Worm (Caenorhabditis elegans) whole organism, L3 larva: ENCODE results near the gene C37E2.10.

Experiments used
- R02D3.7 ChIP-seq: fragments of 150-350 bp; optimal IDR thresholded peaks from 2 replicates; lab custom pipeline; 2014; ENCODE audit warnings: missing biosample characterization, missing genetic modification characterization
- aly-2 ChIP-seq: fragments of 150-350 bp; optimal IDR thresholded peaks from 2 replicates; lab custom pipeline; 2014; ENCODE audit warnings: missing biosample characterization, missing genetic modification characterization
- ama-1 ChIP-seq: fragments of 150-350 bp; optimal IDR thresholded peaks from 2 replicates; lab custom pipeline; 2018
- ceh-16 ChIP-seq: sonication (generic microtip); optimal IDR thresholded peaks from 2 replicates; lab custom pipeline; 2017; ENCODE audit warnings: missing biosample characterization, missing genetic modification characterization
- ceh-28 ChIP-seq: fragments of 150-350 bp; optimal IDR thresholded peaks from 2 replicates; lab custom pipeline; 2014; ENCODE audit warnings: missing biosample characterization, missing genetic modification reagents, missing genetic modification characterization
- ceh-82 ChIP-seq: fragments of 150-350 bp; optimal IDR thresholded peaks from 2 replicates; lab custom pipeline; 2014; ENCODE audit warnings: missing biosample characterization, missing genetic modification characterization
- ceh-9 ChIP-seq: sonication (generic microtip); optimal IDR thresholded peaks from 2 replicates; lab custom pipeline; 2018; ENCODE audit warnings: missing biosample characterization, missing genetic modification characterization
- daf-12 ChIP-seq: fragments of 150-350 bp; optimal IDR thresholded peaks from 2 replicates; lab custom pipeline; 2014; ENCODE audit warnings: missing biosample characterization, missing genetic modification reagents, missing genetic modification characterization
- egl-27 ChIP-seq: sonication (generic microtip); optimal IDR thresholded peaks from 4 replicates; lab custom pipeline; 2017; ENCODE audit warnings: missing biosample characterization, missing genetic modification reagents, missing genetic modification characterization
- elt-1 ChIP-seq: fragments of 150-350 bp; optimal IDR thresholded peaks from 2 replicates; lab custom pipeline; 2014; ENCODE audit warnings: missing biosample characterization, missing genetic modification characterization
- elt-2 ChIP-seq: sonication (generic microtip); optimal IDR thresholded peaks from 2 replicates; lab custom pipeline; 2016; ENCODE audit warnings: missing genetic modification reagents, mild to moderate bottlenecking, missing genetic modification characterization, missing compliant biosample characterization
- fkh-10 ChIP-seq: sonication (generic microtip); optimal IDR thresholded peaks from 2 replicates; lab custom pipeline; 2017; ENCODE audit warnings: missing biosample characterization, missing genetic modification reagents, missing genetic modification characterization
- fkh-2 ChIP-seq: fragments of 150-350 bp; optimal IDR thresholded peaks from 2 replicates; lab custom pipeline; 2014; ENCODE audit warnings: missing biosample characterization, missing genetic modification reagents, missing genetic modification characterization
- fos-1 ChIP-seq: fragments of 150-350 bp; optimal IDR thresholded peaks from 2 replicates; lab custom pipeline; 2014; ENCODE audit warnings: missing biosample characterization, missing genetic modification characterization
- hmg-11 ChIP-seq: sonication (generic microtip); optimal IDR thresholded peaks from 2 replicates; lab custom pipeline; 2016; ENCODE audit warnings: missing genetic modification characterization, missing compliant biosample characterization
- jun-1 ChIP-seq: fragments of 150-350 bp; optimal IDR thresholded peaks from 2 replicates; lab custom pipeline; 2014; ENCODE audit warnings: missing biosample characterization, missing genetic modification reagents, missing genetic modification characterization
- lin-39 ChIP-seq: fragments of 150-350 bp; optimal IDR thresholded peaks from 2 replicates; lab custom pipeline; 2018; ENCODE audit warnings: missing biosample characterization, missing genetic modification reagents, missing genetic modification characterization
- nfya-1 ChIP-seq: sonication (generic microtip); optimal IDR thresholded peaks from 2 replicates; lab custom pipeline; 2017; ENCODE audit warnings: missing genetic modification characterization, mild to moderate bottlenecking, missing compliant biosample characterization, antibody characterized with exemption, moderate library complexity; ENCODE audit not compliant: insufficient read depth
- nhr-11 ChIP-seq: fragments of 150-350 bp; optimal IDR thresholded peaks from 2 replicates; lab custom pipeline; 2014; ENCODE audit warnings: missing biosample characterization, missing genetic modification characterization
- nhr-23 ChIP-seq: fragments of 150-350 bp; optimal IDR thresholded peaks from 2 replicates; lab custom pipeline; 2014; ENCODE audit warnings: missing biosample characterization, missing genetic modification reagents, missing genetic modification characterization
- nhr-28 ChIP-seq: fragments of 150-350 bp; optimal IDR thresholded peaks from 2 replicates; lab custom pipeline; 2014; ENCODE audit warnings: missing biosample characterization, missing genetic modification characterization
- nhr-43 ChIP-seq: sonication (generic microtip); optimal IDR thresholded peaks from 2 replicates; lab custom pipeline; 2016; ENCODE audit warnings: mild to moderate bottlenecking, missing genetic modification characterization, missing compliant biosample characterization; ENCODE audit not compliant: poor library complexity, severe bottlenecking
- nhr-67 ChIP-seq: fragments of 150-350 bp; optimal IDR thresholded peaks from 2 replicates; lab custom pipeline; 2014; ENCODE audit warnings: missing biosample characterization, missing genetic modification characterization
- nhr-76 ChIP-seq: fragments of 150-350 bp; sonication (generic microtip); optimal IDR thresholded peaks from 5 replicates; lab custom pipeline; 2014; ENCODE audit warnings: missing biosample characterization, missing genetic modification characterization
- nhr-77 ChIP-seq: fragments of 150-350 bp; optimal IDR thresholded peaks from 2 replicates; lab custom pipeline; 2014; ENCODE audit warnings: missing biosample characterization, missing genetic modification characterization
- pha-4 ChIP-seq: fragments of 150-350 bp; optimal IDR thresholded peaks from 2 replicates; lab custom pipeline; 2014; ENCODE audit warnings: missing biosample characterization, missing genetic modification reagents, missing genetic modification characterization
- pqm-1 ChIP-seq: fragments of 150-350 bp; optimal IDR thresholded peaks from 2 replicates; lab custom pipeline; 2017; ENCODE audit warnings: missing biosample characterization, missing genetic modification characterization, inconsistent platforms
- sea-2 ChIP-seq: fragments of 150-350 bp; sonication (generic microtip); optimal IDR thresholded peaks from 4 replicates; lab custom pipeline; 2014; ENCODE audit warnings: missing biosample characterization, missing genetic modification reagents, missing genetic modification characterization
- skn-1 ChIP-seq: fragments of 150-350 bp; optimal IDR thresholded peaks from 2 replicates; lab custom pipeline; 2014; ENCODE audit warnings: missing biosample characterization, missing genetic modification characterization
- unc-62 ChIP-seq: fragments of 150-350 bp; sonication (generic microtip); optimal IDR thresholded peaks from 4 replicates; lab custom pipeline; 2014; ENCODE audit warnings: missing biosample characterization, missing genetic modification reagents, missing genetic modification characterization
- zag-1 ChIP-seq: fragments of 150-350 bp; optimal IDR thresholded peaks from 2 replicates; lab custom pipeline; 2014; ENCODE audit warnings: missing biosample characterization, missing genetic modification characterization
- ztf-4 ChIP-seq: fragments of 150-350 bp; optimal IDR thresholded peaks from 2 replicates; lab custom pipeline; 2014; ENCODE audit warnings: missing biosample characterization, missing genetic modification characterization

C37E2.10 gene

ce11 chrX:14186466-14186865, 7.7 kb downstream of the C37E2.10 start, which contains the start of gene ceh-36:
Gene ceh-36 (minus strand): TSS chrX:14186566.
- TF ChIP-seq fkh-2 (no peak), nhr-77 (tag; lab: Kevin White, UChicago) (no peak), sea-2 (GFP tag; lab: Kevin White, UChicago) (no peak), jun-1 (tag; lab: Kevin White, UChicago) (no peak), fkh-10 (GFP tag; lab: Kevin White, UChicago) (no peak), nhr-67 (no peak), R02D3.7 (tag; lab: Kevin White, UChicago) (no peak), nhr-28 (tag; lab: Kevin White, UChicago) (no peak), elt-2 (tag; lab: Kevin White, UChicago) (no peak), ceh-28 (tag; lab: Kevin White, UChicago) (no peak)

DNA sequence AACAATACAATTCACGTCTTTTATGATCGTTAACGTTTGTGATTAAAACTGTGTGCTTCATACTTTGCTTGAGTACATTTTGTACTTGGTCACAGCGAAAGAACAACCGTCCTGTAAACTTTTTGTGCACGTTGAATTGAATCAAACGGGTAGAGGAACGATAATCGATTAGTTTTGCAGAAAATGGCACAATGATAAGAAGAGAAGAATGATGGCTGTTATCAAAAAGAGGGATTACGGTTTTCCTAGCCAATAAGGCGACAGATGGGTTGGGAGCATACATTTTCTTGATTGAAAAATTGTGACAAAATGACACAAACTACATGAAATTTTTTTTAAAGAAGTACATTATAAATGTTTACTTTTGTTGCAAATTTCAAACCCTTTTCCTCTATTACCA, 15.5 kb downstream of the C37E2.10 start:
- TF ChIP-seq pqm-1 (tag; lab: Kevin White, UChicago) (peak; percentile 69), fkh-2 (no peak), ceh-28 (tag; lab: Kevin White, UChicago) (peak; percentile 58), nfya-1 (tag; lab: Kevin White, UChicago) (peak; percentile 64), nhr-23 (tag; lab: Kevin White, UChicago) (no peak), elt-2 (tag; lab: Kevin White, UChicago) (peak; percentile 84)

- TF ChIP-seq elt-1 (tag; lab: Kevin White, UChicago) (no peak), pha-4 (tag; lab: Kevin White, UChicago) (peak; percentile 29), unc-62 (GFP tag; lab: Kevin White, UChicago) (no peak), elt-2 (tag; lab: Kevin White, UChicago) (peak; percentile 72), fos-1 (tag; lab: Kevin White, UChicago) (no peak), pqm-1 (tag; lab: Kevin White, UChicago) (peak; percentile 40)
These were observed 27.5 kb downstream of the C37E2.10 start for ce11 chrX:14206321-14206720.

DNA sequence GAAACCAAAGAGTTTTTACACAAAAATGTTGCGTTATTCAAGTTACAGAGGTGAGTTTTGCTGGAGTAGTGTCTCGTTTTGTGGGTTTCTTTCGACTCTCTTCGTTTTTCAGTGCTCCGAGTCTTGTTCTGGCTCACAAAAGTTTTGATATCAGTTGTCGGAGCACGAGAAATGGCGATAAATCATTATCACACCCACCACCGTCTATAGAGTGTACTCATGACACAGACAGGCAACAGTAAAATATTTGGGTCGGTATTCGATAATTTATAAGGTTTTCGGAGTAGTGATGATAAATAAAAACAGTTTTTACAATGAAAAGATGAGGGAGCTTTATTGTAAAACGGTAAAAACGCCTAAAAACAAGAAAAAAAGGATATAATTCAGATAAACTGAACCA, 29.2 kb downstream of the C37E2.10 start, which contains the start of gene ceh-37:
TSS of gene ceh-37 (minus strand) at position 59 of the 400 bp plus-strand sequence.
- TF ChIP-seq nhr-76 (tag; lab: Kevin White, UChicago) = no peak
- TF ChIP-seq pqm-1 (tag; lab: Kevin White, UChicago) = peak; percentile 63
- TF ChIP-seq elt-2 (tag; lab: Kevin White, UChicago) = peak; percentile 79
- TF ChIP-seq, all 47 proteins: peak for 2

ce11 chrX:14211170-14211569, 32.4 kb downstream of the C37E2.10 start:
- TF ChIP-seq elt-2 (tag; lab: Kevin White, UChicago) = peak; percentile 18
- TF ChIP-seq, all 47 proteins: peak for 1; not testable (repeated sequence) for 46

DNA sequence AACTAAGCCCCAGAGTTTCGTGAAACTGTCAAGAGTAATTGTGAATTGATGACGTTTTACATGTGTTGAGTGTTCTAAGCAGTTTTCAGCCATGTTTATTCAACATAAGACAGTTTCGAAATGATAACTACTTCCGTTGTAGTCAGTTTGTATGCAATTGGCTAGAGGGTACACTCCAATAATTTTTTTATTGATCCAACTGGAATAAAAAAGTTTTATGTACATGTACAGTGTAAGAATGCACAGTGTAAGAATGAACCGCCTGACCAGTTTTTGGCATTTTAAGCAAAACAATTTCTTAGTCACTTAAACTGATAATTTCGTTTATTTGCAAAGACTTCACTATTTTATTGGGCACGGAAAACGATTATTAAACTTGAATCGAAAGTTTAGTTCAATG, 34.5 kb downstream of the C37E2.10 start:
- TF ChIP-seq ceh-28 (tag; lab: Kevin White, UChicago) (no peak), ceh-16 (tag; lab: Kevin White, UChicago) (no peak), nhr-28 (tag; lab: Kevin White, UChicago) (no peak), elt-2 (tag; lab: Kevin White, UChicago) (peak; percentile 47), skn-1 (tag; lab: Kevin White, UChicago) (no peak)

ce11 chrX:14214520-14215023, 35.8 kb downstream of the C37E2.10 start, which contains the start of gene K06G5.1:
Gene K06G5.1 (plus strand): TSS chrX:14214973.
- TF ChIP-seq nhr-23 (tag; lab: Kevin White, UChicago) (no peak), pqm-1 (tag; lab: Kevin White, UChicago) (peak; percentile 99), hmg-11 (no peak), nfya-1 (tag; lab: Kevin White, UChicago) (no peak), jun-1 (tag; lab: Kevin White, UChicago) (peak; percentile 72), elt-2 (tag; lab: Kevin White, UChicago) (peak; percentile 99), pha-4 (tag; lab: Kevin White, UChicago) (peak; percentile 64), ceh-82 (no peak)

- no peak for TF ChIP-seq zag-1 (tag; lab: Kevin White, UChicago)
- TF ChIP-seq skn-1 (tag; lab: Kevin White, UChicago) = no peak
- TF ChIP-seq nhr-67 = no peak
- no peak for TF ChIP-seq egl-27 (tag; lab: Kevin White, UChicago)
- TF ChIP-seq ceh-16 (tag; lab: Kevin White, UChicago) = no peak
- TF ChIP-seq nhr-28 (tag; lab: Kevin White, UChicago) = no peak
- TF ChIP-seq ceh-9 (tag; lab: Kevin White, UChicago) = no peak
- no peak for TF ChIP-seq unc-62 (GFP tag; lab: Kevin White, UChicago)
- TF ChIP-seq lin-39 (tag; lab: Kevin White, UChicago) = no peak
- no peak for TF ChIP-seq ama-1 (lab: Kevin White, UChicago)
- TF ChIP-seq nhr-11 (tag; lab: Kevin White, UChicago) = no peak
- no peak for TF ChIP-seq elt-2 (tag; lab: Kevin White, UChicago)
- no peak for TF ChIP-seq nhr-43 (tag; lab: Kevin White, UChicago)
- no peak for TF ChIP-seq fkh-10 (GFP tag; lab: Kevin White, UChicago)
- no peak for TF ChIP-seq aly-2 (tag; lab: Kevin White, UChicago)
- no peak for TF ChIP-seq daf-12 (tag; lab: Kevin White, UChicago)
- TF ChIP-seq ztf-4 = no peak
- no peak for TF ChIP-seq pha-4 (tag; lab: Kevin White, UChicago)
- TF ChIP-seq nhr-23 (tag; lab: Kevin White, UChicago) = no peak
These were observed 44.4 kb downstream of the C37E2.10 start, which contains the start of gene K06G5.3 for ce11 chrX:14223156-14223555. Gene K06G5.3 (minus strand): TSS chrX:14223256.
